Fruit fly (Drosophila melanogaster) whole organism, embryonic: Measurements from ENCODE around the gene CG15894.

Source experiments
- B-H2 ChIP-seq: fragments of 200-800 bp; sonication (Bioruptor generic); optimal IDR thresholded peaks from 2 replicates; lab custom pipeline; 2018; ENCODE audit warnings: missing biosample characterization, mild to moderate bottlenecking, missing genetic modification characterization
- C15 ChIP-seq: fragments of 200-800 bp; sonication (Bioruptor generic); IDR thresholded peaks from 3 replicates; pipeline ENCODE4 v1.3.6; 2022; ENCODE audit warnings: missing biosample characterization, missing genetic modification characterization
- CG13296 ChIP-seq: fragments of 200-800 bp; sonication (Bioruptor generic); optimal IDR thresholded peaks from 3 replicates; lab custom pipeline; 2018; ENCODE audit warnings: missing biosample characterization, mild to moderate bottlenecking, missing genetic modification characterization
- CG1602 ChIP-seq: fragments of 200-800 bp; sonication (Bioruptor generic); optimal IDR thresholded peaks from 3 replicates; lab custom pipeline; 2016; ENCODE audit warnings: missing biosample characterization, missing genetic modification characterization
- CG17359 ChIP-seq: fragments of 200-800 bp; sonication (Bioruptor generic); optimal IDR thresholded peaks from 3 replicates; lab custom pipeline; 2018; ENCODE audit warnings: missing biosample characterization, mild to moderate bottlenecking, missing genetic modification characterization, moderate library complexity
- CG17361 ChIP-seq: fragments of 200-800 bp; sonication (Bioruptor generic); IDR thresholded peaks from 3 replicates; pipeline ENCODE4 v1.3.6; 2022; ENCODE audit warnings: missing biosample characterization, missing genetic modification characterization
- CG18599 ChIP-seq: fragments of 200-800 bp; sonication (Bioruptor generic); optimal IDR thresholded peaks from 3 replicates; lab custom pipeline; 2017; ENCODE audit warnings: missing biosample characterization, missing genetic modification characterization, mild to moderate bottlenecking, moderate library complexity, missing genetic modification reagents
- CG2116 ChIP-seq: fragments of 200-800 bp; sonication (Bioruptor generic); optimal IDR thresholded peaks from 3 replicates; lab custom pipeline; 2018; ENCODE audit warnings: missing biosample characterization, mild to moderate bottlenecking, missing genetic modification characterization
- CG3847 ChIP-seq: fragments of 200-800 bp; sonication (Bioruptor generic); IDR thresholded peaks from 2 replicates; pipeline ENCODE4 v1.3.6; 2022; ENCODE audit warnings: missing biosample characterization, missing genetic modification characterization
- CG4617 ChIP-seq: fragments of 200-800 bp; sonication (Bioruptor generic); optimal IDR thresholded peaks from 3 replicates; lab custom pipeline; 2016; ENCODE audit warnings: missing biosample characterization, missing genetic modification characterization, borderline replicate concordance
- CG6683 ChIP-seq: fragments of 200-800 bp; sonication (Bioruptor generic); optimal IDR thresholded peaks from 2 replicates; lab custom pipeline; 2017; ENCODE audit warnings: missing biosample characterization, mild to moderate bottlenecking, missing genetic modification characterization, missing genetic modification reagents
- CG7271 ChIP-seq: fragments of 200-800 bp; sonication (Bioruptor generic); optimal IDR thresholded peaks from 2 replicates; lab custom pipeline; 2018; ENCODE audit warnings: missing biosample characterization, mild to moderate bottlenecking, missing genetic modification characterization, moderate library complexity
- CG7372 ChIP-seq: fragments of 200-800 bp; sonication (Bioruptor generic); IDR thresholded peaks from 2 replicates; pipeline ENCODE4 v1.3.6; 2022; ENCODE audit warnings: missing biosample characterization, missing genetic modification characterization
- CG8359 ChIP-seq: fragments of 200-800 bp; sonication (Bioruptor generic); optimal IDR thresholded peaks from 2 replicates; lab custom pipeline; 2017; ENCODE audit warnings: missing biosample characterization, mild to moderate bottlenecking, missing genetic modification characterization, borderline replicate concordance
- CG9932 ChIP-seq: fragments of 200-800 bp; sonication (Bioruptor generic); IDR thresholded peaks from 2 replicates; pipeline ENCODE4 v1.3.6; 2022; ENCODE audit warnings: missing biosample characterization, missing genetic modification characterization
- D19B ChIP-seq: fragments of 200-800 bp; sonication (Bioruptor generic); optimal IDR thresholded peaks from 2 replicates; lab custom pipeline; 2017; ENCODE audit warnings: missing biosample characterization, mild to moderate bottlenecking, missing genetic modification characterization
- Dek ChIP-seq: fragments of 200-800 bp; sonication (Bioruptor generic); optimal IDR thresholded peaks from 3 replicates; lab custom pipeline; 2019; ENCODE audit warnings: missing biosample characterization, mild to moderate bottlenecking, missing genetic modification characterization, moderate library complexity
- Hey ChIP-seq: fragments of 200-800 bp; sonication (Bioruptor generic); optimal IDR thresholded peaks from 3 replicates; lab custom pipeline; 2018; ENCODE audit warnings: missing biosample characterization, mild to moderate bottlenecking, missing genetic modification characterization
- Hr78 ChIP-seq, 2 experiments: fragments of 200-800 bp in 1 of 2; fragments of >200 bp in 1 of 2; sonication (Bioruptor generic) in 1 of 2; optimal IDR thresholded peaks; 2 replicates each; lab custom pipeline; 2017 to 2019; ENCODE audit warnings: missing biosample characterization in 2 of 2, missing genetic modification characterization in 2 of 2, mild to moderate bottlenecking in 1 of 2, moderate library complexity in 1 of 2
- Hsf ChIP-seq: fragments of 200-800 bp; sonication (Bioruptor generic); optimal IDR thresholded peaks from 3 replicates; lab custom pipeline; 2016; ENCODE audit warnings: missing biosample characterization, missing genetic modification characterization
- Lhr ChIP-seq: fragments of 200-800 bp; sonication (Bioruptor generic); optimal IDR thresholded peaks from 3 replicates; lab custom pipeline; 2017; ENCODE audit warnings: mild to moderate bottlenecking, missing biosample characterization, missing genetic modification reagents, missing genetic modification characterization
- Neu2 ChIP-seq: fragments of 200-800 bp; sonication (Bioruptor generic); optimal IDR thresholded peaks from 3 replicates; lab custom pipeline; 2016; ENCODE audit warnings: missing biosample characterization, missing genetic modification characterization, borderline replicate concordance
- Nf-YB ChIP-seq: fragments of 200-800 bp; sonication (Bioruptor generic); optimal IDR thresholded peaks from 3 replicates; lab custom pipeline; 2019; ENCODE audit warnings: missing biosample characterization, mild to moderate bottlenecking, missing genetic modification characterization, moderate library complexity
- Nf-YC ChIP-seq: fragments of 200-800 bp; optimal IDR thresholded peaks from 3 replicates; lab custom pipeline; 2019; ENCODE audit warnings: missing biosample characterization, mild to moderate bottlenecking, missing genetic modification characterization, moderate library complexity
- Ptx1 ChIP-seq: fragments of 200-800 bp; sonication (Bioruptor generic); IDR thresholded peaks from 2 replicates; pipeline ENCODE4 v1.3.6; 2022; ENCODE audit warnings: missing biosample characterization, missing genetic modification characterization
- Scr ChIP-seq: fragments of 200-800 bp; sonication (Bioruptor generic); IDR thresholded peaks from 2 replicates; pipeline ENCODE4 v1.3.6; 2022; ENCODE audit warnings: missing biosample characterization, missing genetic modification characterization; ENCODE audit not compliant: partially characterized antibody
- Sox100B ChIP-seq: fragments of 200-800 bp; sonication (Bioruptor generic); optimal IDR thresholded peaks from 3 replicates; lab custom pipeline; 2018; ENCODE audit warnings: missing biosample characterization, mild to moderate bottlenecking, missing genetic modification characterization
- al ChIP-seq: fragments of 200-800 bp; sonication (Bioruptor generic); IDR thresholded peaks from 2 replicates; pipeline ENCODE4 v1.3.6; 2022; ENCODE audit warnings: missing biosample characterization, missing genetic modification characterization
- ara ChIP-seq: fragments of 200-800 bp; sonication (Bioruptor generic); IDR thresholded peaks from 2 replicates; pipeline ENCODE4 v1.3.6; 2022; ENCODE audit warnings: missing biosample characterization, missing genetic modification characterization
- ato ChIP-seq: fragments of 200-800 bp; sonication (Bioruptor generic); IDR thresholded peaks from 2 replicates; pipeline ENCODE4 v1.3.6; 2022; ENCODE audit warnings: missing biosample characterization, missing genetic modification characterization; ENCODE audit not compliant: partially characterized antibody
- az2 ChIP-seq: fragments of 200-800 bp; sonication (Bioruptor generic); optimal IDR thresholded peaks from 3 replicates; lab custom pipeline; 2016; ENCODE audit warnings: missing biosample characterization, missing genetic modification characterization
- cas ChIP-seq: fragments of 200-800 bp; sonication (Bioruptor generic); IDR thresholded peaks from 2 replicates; pipeline ENCODE4 v1.3.6; 2022; ENCODE audit warnings: missing biosample characterization, missing genetic modification characterization
- dimm ChIP-seq: fragments of 200-800 bp; sonication (Bioruptor generic); IDR thresholded peaks from 2 replicates; pipeline ENCODE4 v1.3.6; 2022; ENCODE audit warnings: missing biosample characterization, missing genetic modification characterization
- emc ChIP-seq: fragments of 200-800 bp; sonication (Bioruptor generic); optimal IDR thresholded peaks from 2 replicates; lab custom pipeline; 2016; ENCODE audit warnings: missing biosample characterization, missing genetic modification characterization
- en ChIP-seq: fragments of 200-800 bp; sonication (Bioruptor generic); optimal IDR thresholded peaks from 2 replicates; lab custom pipeline; 2016; ENCODE audit warnings: missing biosample characterization, missing genetic modification characterization
- fd102C ChIP-seq: fragments of 200-800 bp; sonication (Bioruptor generic); optimal IDR thresholded peaks from 2 replicates; lab custom pipeline; 2018; ENCODE audit warnings: missing biosample characterization, mild to moderate bottlenecking, missing genetic modification characterization, moderate library complexity
- ham ChIP-seq: fragments of 200-800 bp; sonication (Bioruptor generic); IDR thresholded peaks from 2 replicates; pipeline ENCODE4 v1.3.6; 2022; ENCODE audit warnings: missing biosample characterization, missing genetic modification characterization
- her ChIP-seq: fragments of 200-800 bp; sonication (Bioruptor generic); optimal IDR thresholded peaks from 2 replicates; lab custom pipeline; 2016; ENCODE audit warnings: missing biosample characterization, missing genetic modification characterization
- knrl ChIP-seq: fragments of 200-800 bp; sonication (Bioruptor generic); IDR thresholded peaks from 3 replicates; pipeline ENCODE4 v1.3.6; 2022; ENCODE audit warnings: missing biosample characterization, missing genetic modification characterization; ENCODE audit not compliant: partially characterized antibody
- mld ChIP-seq: fragments of 200-800 bp; sonication (Bioruptor generic); IDR thresholded peaks from 3 replicates; pipeline ENCODE4 v1.3.6; 2022; ENCODE audit warnings: missing biosample characterization, missing genetic modification characterization; ENCODE audit not compliant: partially characterized antibody
- otp ChIP-seq: fragments of 200-800 bp; sonication (Bioruptor generic); IDR thresholded peaks from 3 replicates; pipeline ENCODE4, ENCODE4 v1.3.6; 2022; ENCODE audit warnings: missing biosample characterization, missing genetic modification characterization
- phol ChIP-seq: fragments of 200-800 bp; sonication (Bioruptor generic); optimal IDR thresholded peaks from 3 replicates; lab custom pipeline; 2018; ENCODE audit warnings: missing biosample characterization, mild to moderate bottlenecking, missing genetic modification characterization, moderate library complexity
- stwl ChIP-seq: fragments of 200-800 bp; sonication (Bioruptor generic); optimal IDR thresholded peaks from 3 replicates; lab custom pipeline; 2018; ENCODE audit warnings: missing biosample characterization, mild to moderate bottlenecking, missing genetic modification characterization, moderate library complexity
- sug ChIP-seq: fragments of 200-800 bp; optimal IDR thresholded peaks from 2 replicates; lab custom pipeline; 2019; ENCODE audit warnings: missing biosample characterization, mild to moderate bottlenecking, missing genetic modification characterization, moderate library complexity
- tgo ChIP-seq: fragments of 200-800 bp; sonication (Bioruptor generic); IDR thresholded peaks from 3 replicates; pipeline ENCODE4 v1.3.6; 2022; ENCODE audit warnings: missing biosample characterization, missing genetic modification characterization
- toy ChIP-seq: fragments of 200-800 bp; sonication (Bioruptor generic); IDR thresholded peaks from 2 replicates; pipeline ENCODE4 v1.3.6; 2022; ENCODE audit warnings: missing biosample characterization, missing genetic modification characterization
- twi ChIP-seq: fragments of 200-800 bp; optimal IDR thresholded peaks from 2 replicates; lab custom pipeline; 2019; ENCODE audit warnings: missing biosample characterization, mild to moderate bottlenecking, missing genetic modification characterization, moderate library complexity
- zen ChIP-seq: fragments of 200-800 bp; sonication (Bioruptor generic); optimal IDR thresholded peaks from 3 replicates; lab custom pipeline; 2018; ENCODE audit warnings: missing biosample characterization, mild to moderate bottlenecking, missing genetic modification characterization, moderate library complexity

The CG15894 gene

dm6 chrX:6330369-6330949 is 21.4 kb downstream of the CG15894 start, which contains the start of gene CG42240 (continued):
- TF ChIP-seq Hey (peak; percentile 25), en (peak; percentile 59), CG4617 (GFP tag; lab: Kevin White, UChicago) (peak; percentile 50), Nf-YC (tag; lab: Kevin White, UChicago) (peak; percentile 87), CG3847 (peak; percentile 72), knrl (no peak), CG6683 (peak; percentile 81), al (0 out of 2 replicates have a peak, but pooled peaks have one; percentile 30), ham (GFP tag; lab: Robert Waterston, UW) (no peak), CG7372 (peak; percentile 81), cas (GFP tag; lab: Robert Waterston, UW) (no peak), CG17361 (peak; percentile 98), twi (tag; lab: Kevin White, UChicago) (peak; percentile 83), CG17359 (tag; lab: Kevin White, UChicago) (peak; percentile 88), Scr (GFP tag; lab: Robert Waterston, UW) (no peak), CG1602 (GFP tag; lab: Kevin White, UChicago) (peak; percentile 89), Nf-YB (GFP tag; lab: Kevin White, UChicago) (peak; percentile 78), C15 (GFP tag; lab: Robert Waterston, UW) (0 out of 3 replicates have a peak, but pooled peaks have one; percentile 49), ara (GFP tag; lab: Robert Waterston, UW) (peak; percentile 54; the same call in 1 of the 2 replicates), fd102C (GFP tag; lab: Kevin White, UChicago) (peak; percentile 46), toy (GFP tag; lab: Robert Waterston, UW) (0 out of 2 replicates have a peak, but pooled peaks have one; percentile 8), emc (GFP tag; lab: Kevin White, UChicago) (peak; percentile 56), otp (GFP tag; lab: Robert Waterston, UW) (no peak; the same call in 2 of the 3 replicates), Neu2 (no peak), sug (tag; lab: Kevin White, UChicago) (peak; percentile 87), Hsf (peak; percentile 87), Lhr (GFP tag; lab: Kevin White, UChicago) (peak; percentile 77), dimm (0 out of 2 replicates have a peak, but pooled peaks have one; percentile 32), Ptx1 (GFP tag; lab: Robert Waterston, UW) (peak; percentile 88), B-H2 (GFP tag; lab: Kevin White, UChicago) (peak; percentile 57), Dek (tag; lab: Kevin White, UChicago) (peak; percentile 83), CG8359 (peak; percentile 69), tgo (GFP tag; lab: Robert Waterston, UW) (peak; percentile 81), her (GFP tag; lab: Kevin White, UChicago) (no peak), phol (tag; lab: Kevin White, UChicago) (peak; percentile 95), CG18599 (GFP tag; lab: Kevin White, UChicago) (peak; percentile 93), Sox100B (peak; percentile 97), mld (GFP tag; lab: Robert Waterston, UW) (no peak), D19B (peak; percentile 77), CG13296 (GFP tag; lab: Kevin White, UChicago) (peak; percentile 92), ato (GFP tag; lab: Robert Waterston, UW) (no peak), az2 (GFP tag; lab: Kevin White, UChicago) (peak; percentile 92), Hr78 (GFP tag; optimal IDR thresholded peaks at IDR 0.05; lab: Kevin White, UChicago) (peak in 1 of 2 experiments; percentile 88), stwl (tag; lab: Kevin White, UChicago) (no peak), CG9932 (peak; percentile 54; the same call in 1 of the 2 replicates), CG2116 (GFP tag; lab: Kevin White, UChicago) (peak; percentile 73), CG7271 (no peak), zen (tag; lab: Kevin White, UChicago) (peak; percentile 79)
